Worm (Caenorhabditis elegans) whole organism, dauer: Measurements from ENCODE around the gene clec-71.
"Not testable (repeated sequence)": the region's sequence is repeated elsewhere in the genome, so short reads cannot be mapped to it uniquely, and the experiment has no call there.

Source experiments
- unc-62 ChIP-seq: sonication (generic microtip); optimal IDR thresholded peaks from 2 replicates; lab custom pipeline; 2017; ENCODE audit warnings: missing biosample characterization, missing genetic modification reagents, missing genetic modification characterization

The clec-71 gene

DNA sequence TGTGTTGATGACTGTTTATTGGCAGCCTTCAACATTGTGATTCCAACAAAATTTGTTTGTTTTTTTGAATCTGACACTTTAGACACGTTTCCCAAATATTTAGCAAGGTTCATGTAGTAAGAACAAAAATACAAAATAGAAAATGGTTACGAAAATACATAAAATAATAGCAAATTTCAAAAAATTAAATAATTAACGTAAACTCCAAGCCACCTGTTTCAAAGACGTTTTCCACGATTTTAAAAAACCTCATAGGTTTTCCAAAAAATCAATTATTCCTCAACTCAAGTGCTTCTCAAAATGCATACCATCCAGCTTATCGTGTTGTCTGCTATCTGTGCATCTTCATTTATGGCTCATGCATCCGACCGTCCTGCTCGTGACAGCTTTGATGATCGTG, 19.9 kb upstream of the clec-71 start, which contains the start of gene F56D6.14:
F56D6.14 (plus strand) TSS at position 301 of the 400 bp plus-strand sequence.
- TF ChIP-seq unc-62: no peak

DNA sequence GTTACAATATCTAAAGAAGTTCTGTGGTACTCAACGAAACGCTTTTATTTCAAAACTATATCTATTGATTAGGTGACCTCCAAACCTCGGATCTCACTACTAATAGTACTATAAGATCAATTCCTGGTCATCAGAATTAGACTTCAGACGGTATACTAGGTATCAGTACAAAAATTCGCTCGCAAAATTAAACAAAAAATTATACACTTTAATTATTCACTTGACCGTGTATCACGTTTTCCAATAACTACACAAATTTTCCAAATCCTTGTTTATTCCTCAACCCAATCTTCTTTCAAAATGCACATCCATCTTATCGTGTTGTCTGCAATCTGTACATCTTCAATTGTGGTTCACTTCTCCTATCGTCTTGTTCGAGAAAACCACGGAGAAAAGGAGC, 19.1 kb upstream of the clec-71 start, which contains the start of gene F56D6.23:
F56D6.23 (plus strand) TSS at position 301 of the 400 bp plus-strand sequence.
- TF ChIP-seq unc-62: no peak

ce11 chrIV:3919506-3919905, 17.8 kb upstream of the clec-71 start, which contains the start of gene srz-19:
TSS of gene srz-19 (plus strand) at chrIV:3919806.
- TF ChIP-seq unc-62: no peak

DNA sequence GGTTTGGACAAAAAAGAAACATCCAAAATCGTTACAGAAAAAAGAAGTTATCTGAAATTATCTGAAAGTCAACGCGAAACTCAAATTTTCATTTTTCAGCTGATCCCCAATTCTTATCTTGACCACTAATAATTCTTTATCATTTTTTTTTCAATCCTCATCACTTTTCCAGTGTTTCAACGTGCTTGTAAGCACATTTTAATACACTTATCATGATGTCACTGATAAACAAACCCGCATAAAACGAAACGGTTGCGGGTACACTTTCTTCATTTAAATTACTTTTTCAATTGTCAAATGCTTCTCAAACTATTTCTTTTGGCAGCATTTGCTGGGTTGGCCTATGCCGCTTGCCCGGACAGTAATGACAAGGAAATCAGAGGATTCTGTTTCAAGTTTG, 15.4 kb upstream of the clec-71 start, which contains the start of gene clec-67:
clec-67 (plus strand) TSS at position 268 of the 400 bp plus-strand sequence.
- TF ChIP-seq unc-62: no peak

DNA sequence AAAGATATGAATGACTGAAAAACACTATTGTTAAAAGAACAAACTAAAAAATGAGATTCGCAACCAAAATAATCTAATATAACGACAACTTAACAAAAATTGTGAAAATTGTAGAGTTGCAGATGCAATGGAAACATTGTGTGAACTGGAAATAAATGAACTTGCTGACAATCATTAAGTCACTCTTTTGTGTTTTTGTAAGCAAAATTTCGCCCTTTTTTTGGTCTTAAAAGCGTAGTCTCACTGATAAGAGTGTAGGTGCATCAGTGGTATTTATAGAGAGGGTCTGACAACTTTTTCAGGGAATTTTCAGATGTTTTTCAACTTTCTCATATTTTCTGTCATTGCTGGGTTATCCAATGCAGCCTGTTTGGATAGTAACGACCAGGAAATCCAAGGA, 11.1 kb upstream of the clec-71 start, which contains the start of gene clec-68:
clec-68 (plus strand) TSS at position 301 of the 400 bp plus-strand sequence.
- no peak for TF ChIP-seq unc-62

ce11 chrIV:3932408-3932807, 4.8 kb upstream of the clec-71 start, which contains the start of gene clec-70:
TSS of gene clec-70 (plus strand) at chrIV:3932708.
- not testable (repeated sequence) for TF ChIP-seq unc-62

- TF ChIP-seq unc-62: no peak
Measured at ce11 chrIV:3941658-3942328, 4.5 kb downstream of the clec-71 start, which contains the start of gene clec-174. TSS of gene clec-174 (minus strand) at chrIV:3941708.

DNA sequence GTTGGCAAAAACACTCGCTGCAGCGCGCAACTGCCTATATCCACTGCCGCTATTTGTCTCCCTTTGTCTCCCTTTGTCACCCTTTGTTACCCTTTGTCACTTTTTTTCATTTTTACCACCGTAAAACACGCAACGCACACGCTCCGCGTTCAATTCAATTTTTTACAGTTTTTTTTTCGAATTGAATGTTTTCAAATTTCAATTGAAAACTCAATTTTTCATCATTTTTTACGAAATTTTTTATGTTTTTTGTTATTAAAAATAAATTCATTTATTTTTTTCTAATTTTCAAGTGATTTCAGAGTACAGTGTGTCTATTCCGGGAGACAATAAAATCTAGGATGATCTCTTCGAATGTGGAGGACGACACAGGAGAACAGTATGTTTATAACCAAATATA, 5.7 kb downstream of the clec-71 start, which contains the start of gene Y46C8AL.11:
Y46C8AL.11 (plus strand) TSS at position 301 of the 400 bp plus-strand sequence.
- TF ChIP-seq unc-62: no peak

- no peak for TF ChIP-seq unc-62
Measured at ce11 chrIV:3944459-3944858, 7.2 kb downstream of the clec-71 start, which contains the start of gene clec-72. TSS of gene clec-72 (plus strand) at chrIV:3944816.

DNA sequence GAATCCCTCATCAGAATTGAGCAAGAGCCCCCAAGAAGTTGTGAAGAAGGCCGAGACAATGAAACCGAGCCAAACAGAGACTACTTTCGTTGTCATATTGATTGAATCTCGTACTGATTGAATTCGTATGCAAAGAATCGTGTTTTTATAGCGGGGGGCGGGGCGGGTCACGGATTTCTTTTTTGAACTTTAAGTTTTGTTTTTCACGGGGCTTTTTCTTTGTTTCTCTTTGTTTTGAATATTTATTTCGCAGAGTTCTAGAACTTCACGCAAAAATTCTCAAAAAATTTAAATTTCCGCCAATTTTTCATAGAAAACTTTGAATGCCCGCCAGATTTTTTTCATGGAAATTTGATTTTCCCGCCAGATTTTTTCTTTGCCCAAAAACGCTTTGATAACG, 18.8 kb downstream of the clec-71 start, which contains the start of gene clec-73:
clec-73 (minus strand) TSS at position 101 of the 400 bp plus-strand sequence.
- no peak for TF ChIP-seq unc-62

DNA sequence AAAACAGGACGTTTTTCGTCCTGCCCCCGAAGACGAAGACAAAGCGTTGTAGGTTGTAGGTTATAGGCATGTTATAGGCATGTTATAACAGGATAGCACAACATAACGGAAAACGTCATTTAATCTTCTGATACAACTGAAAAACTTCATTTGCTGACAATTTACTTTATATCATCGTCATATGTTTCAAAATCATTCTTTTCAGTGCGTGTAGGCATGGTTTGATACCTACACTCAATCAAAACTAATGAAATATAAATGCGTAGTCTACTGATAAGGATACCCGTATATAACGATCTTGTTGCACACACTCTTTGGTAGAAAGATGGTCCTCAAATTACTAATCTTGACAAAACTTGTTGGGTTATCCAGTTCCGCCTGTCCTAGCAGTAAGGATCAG, 19.4 kb downstream of the clec-71 start, which contains the start of gene clec-74:
clec-74 (plus strand) TSS at position 301 of the 400 bp plus-strand sequence.
- TF ChIP-seq unc-62: no peak

- TF ChIP-seq unc-62: no peak
Measured at ce11 chrIV:3960396-3960795, 23.1 kb downstream of the clec-71 start, which contains the start of gene clec-75. TSS of gene clec-75 (plus strand) at chrIV:3960734.

DNA sequence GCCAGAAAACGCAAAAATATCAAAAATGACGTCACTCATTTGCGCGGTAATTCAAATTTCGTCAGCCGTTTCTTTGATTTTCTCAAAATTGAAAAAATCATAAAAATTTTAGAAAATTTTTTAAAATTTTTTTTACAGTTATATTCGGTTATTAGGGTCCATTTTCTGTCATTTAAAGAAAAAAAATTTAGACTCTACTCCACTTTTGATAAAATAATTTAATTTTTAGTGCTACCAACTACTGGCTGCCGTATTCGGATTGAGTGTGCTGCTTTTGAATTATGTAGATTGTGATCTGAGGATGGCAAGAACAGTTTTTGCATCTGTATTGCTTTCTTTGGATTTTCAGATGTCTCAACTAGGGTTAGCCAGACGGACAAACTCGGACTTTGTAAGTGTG, 25.3 kb downstream of the clec-71 start, which contains the start of gene Y46C8AM.1:
Y46C8AM.1 (plus strand) TSS at position 301 of the 400 bp plus-strand sequence.
- TF ChIP-seq unc-62: no peak

- TF ChIP-seq unc-62: no peak
Measured at ce11 chrIV:3963498-3963897, 26.2 kb downstream of the clec-71 start.

- no peak for TF ChIP-seq unc-62
Measured at ce11 chrIV:3965013-3965412, 27.8 kb downstream of the clec-71 start, which contains the start of gene clec-76. TSS of gene clec-76 (plus strand) at chrIV:3965246.

DNA sequence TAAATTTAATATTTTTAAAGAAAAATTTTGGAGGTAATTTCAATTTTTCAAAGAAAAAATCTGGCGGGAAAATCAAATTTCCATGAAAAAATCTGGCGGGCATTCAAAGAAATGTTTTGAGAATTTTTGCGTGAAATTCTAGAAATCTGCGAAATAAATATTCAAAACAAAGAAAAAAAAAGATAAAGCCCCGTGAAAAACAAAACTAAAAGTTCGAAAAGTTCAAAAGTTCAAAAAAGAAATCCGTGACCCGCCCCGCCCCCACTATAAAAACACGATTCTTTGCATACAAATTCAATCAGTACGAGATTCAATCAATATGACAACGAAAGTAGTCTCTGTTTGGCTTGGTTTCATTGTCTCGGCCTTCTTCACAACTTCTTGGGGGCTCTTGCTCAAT, 35.8 kb downstream of the clec-71 start, which contains the start of gene clec-79:
clec-79 (plus strand) TSS at position 301 of the 400 bp plus-strand sequence.
- TF ChIP-seq unc-62: no peak

- TF ChIP-seq unc-62: no peak
Measured at ce11 chrIV:3977965-3978523, 40.8 kb downstream of the clec-71 start, which contains the start of gene srh-220. TSS of gene srh-220 (minus strand) at chrIV:3978015.
